Worm (Caenorhabditis elegans) whole organism, L3 larva: Measurements from ENCODE around the gene sprr-2.

Experiments
- ama-1 ChIP-seq: fragments of 150-350 bp; optimal IDR thresholded peaks from 2 replicates; lab custom pipeline; 2018
- zag-1 ChIP-seq: fragments of 150-350 bp; optimal IDR thresholded peaks from 2 replicates; lab custom pipeline; 2014; ENCODE audit warnings: missing biosample characterization, missing genetic modification characterization

DNA sequence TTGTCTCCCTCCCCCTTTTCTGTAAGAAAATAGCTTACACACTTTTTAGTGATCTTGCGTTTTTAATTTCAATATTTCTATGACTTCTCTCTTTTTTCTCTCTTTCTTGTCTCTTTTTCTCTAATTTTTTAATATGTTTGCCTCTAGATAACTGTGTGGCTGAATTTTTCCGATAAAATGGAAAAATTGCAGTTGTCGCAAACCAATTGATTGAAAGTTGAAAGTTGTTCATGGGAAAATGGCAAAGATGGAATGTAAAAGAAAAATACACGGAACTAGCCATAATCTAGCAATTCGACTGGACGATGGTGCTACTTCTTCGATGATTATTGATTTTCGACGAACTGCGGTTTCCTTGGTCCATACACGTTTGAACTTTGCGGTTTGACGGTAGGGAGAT is 37.4 kb upstream of the sprr-2 start:
- no peak for TF ChIP-seq zag-1 (tag; lab: Kevin White, UChicago)
- no peak for TF ChIP-seq ama-1 (lab: Kevin White, UChicago)
